Worm (Caenorhabditis elegans) whole organism, mixed stage, embryonic: ENCODE measurements around the gene F46C5.4.

Source experiments
- ces-1 ChIP-seq: fragments of 150-350 bp; optimal IDR thresholded peaks from 2 replicates; lab custom pipeline; 2014; ENCODE audit warnings: missing biosample characterization, missing genetic modification reagents, missing genetic modification characterization
- lin-13 ChIP-seq: fragments of 150-350 bp; optimal IDR thresholded peaks from 2 replicates; lab custom pipeline; 2014; ENCODE audit warnings: missing biosample characterization, missing genetic modification characterization
- lsy-2 ChIP-seq: fragments of 150-350 bp; optimal IDR thresholded peaks from 2 replicates; lab custom pipeline; 2014; ENCODE audit warnings: missing biosample characterization, missing genetic modification characterization
- mls-2 ChIP-seq: sonication (generic microtip); optimal IDR thresholded peaks from 2 replicates; lab custom pipeline; 2016; ENCODE audit warnings: mild to moderate bottlenecking, missing genetic modification characterization, moderate library complexity, missing compliant biosample characterization
- nhr-2 ChIP-seq: fragments of 150-350 bp; optimal IDR thresholded peaks from 2 replicates; lab custom pipeline; 2014; ENCODE audit warnings: missing biosample characterization, missing genetic modification characterization
- nhr-28 ChIP-seq: fragments of 150-350 bp; optimal IDR thresholded peaks from 2 replicates; lab custom pipeline; 2014; ENCODE audit warnings: missing biosample characterization, missing genetic modification characterization
- nhr-76 ChIP-seq: sonication (generic microtip); optimal IDR thresholded peaks from 2 replicates; lab custom pipeline; 2017; ENCODE audit warnings: missing biosample characterization, missing genetic modification characterization
- pha-4 ChIP-seq: fragments of 150-350 bp; optimal IDR thresholded peaks from 2 replicates; lab custom pipeline; 2018; ENCODE audit warnings: missing biosample characterization, missing genetic modification reagents, missing genetic modification characterization
- unc-39 ChIP-seq: fragments of 150-350 bp; optimal IDR thresholded peaks from 2 replicates; lab custom pipeline; 2014; ENCODE audit warnings: missing biosample characterization, missing genetic modification characterization
- unc-62 ChIP-seq: fragments of 150-350 bp; optimal IDR thresholded peaks from 2 replicates; lab custom pipeline; 2014; ENCODE audit warnings: missing biosample characterization, missing genetic modification reagents, missing genetic modification characterization
- ztf-11 ChIP-seq: fragments of 150-350 bp; optimal IDR thresholded peaks from 2 replicates; lab custom pipeline; 2014; ENCODE audit warnings: missing biosample characterization, missing genetic modification characterization

DNA sequence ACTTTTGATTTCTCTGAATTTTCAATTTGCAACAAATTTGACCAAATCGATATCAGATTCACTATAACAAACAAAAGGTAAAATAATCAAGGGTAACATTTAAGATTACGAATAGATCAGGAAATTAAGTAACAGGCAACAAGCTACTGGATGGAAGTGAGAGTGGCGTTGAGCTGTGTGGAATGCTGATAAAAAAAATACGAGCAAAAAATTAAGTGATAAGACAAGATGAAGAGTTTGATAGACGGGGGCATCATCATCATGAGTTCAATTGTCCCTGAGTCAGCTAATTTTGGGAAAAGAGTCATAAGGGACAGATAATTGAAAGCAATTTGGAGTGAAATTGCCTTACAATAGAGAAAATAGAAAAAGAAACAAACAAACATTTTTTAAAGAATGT, 31.0 kb downstream of the F46C5.4 start:
- TF ChIP-seq ces-1: no peak
- no peak for TF ChIP-seq mls-2 (tag; lab: Kevin White, UChicago)
- no peak for TF ChIP-seq nhr-28
- TF ChIP-seq lsy-2 (tag; lab: Kevin White, UChicago): no peak
- TF ChIP-seq nhr-76: no peak
- no peak for TF ChIP-seq nhr-2 (tag; lab: Kevin White, UChicago)
- no peak for TF ChIP-seq lin-13 (tag; lab: Kevin White, UChicago)
- no peak for TF ChIP-seq unc-62
- no peak for TF ChIP-seq pha-4 (tag; lab: Kevin White, UChicago)
- no peak for TF ChIP-seq unc-39
- TF ChIP-seq ztf-11 (tag; lab: Kevin White, UChicago): no peak
